Worm (Caenorhabditis elegans): ENCODE measurements around the gene F54B11.11.

- no peak for TF ChIP-seq tra-4 (tag; optimal IDR thresholded peaks at IDR 0.05)
- TF ChIP-seq ama-1 (optimal IDR thresholded peaks at IDR 0.05), result no peak
- no peak for TF ChIP-seq scrt-1 (GFP tag; IDR thresholded peaks at IDR 0.05)
Measured at ce11 chrX:13578483-13578882, at the start of gene F54B11.11.
